Worm (Caenorhabditis elegans): ENCODE results near the gene hrpk-2.

hrpk-2 gene

DNA sequence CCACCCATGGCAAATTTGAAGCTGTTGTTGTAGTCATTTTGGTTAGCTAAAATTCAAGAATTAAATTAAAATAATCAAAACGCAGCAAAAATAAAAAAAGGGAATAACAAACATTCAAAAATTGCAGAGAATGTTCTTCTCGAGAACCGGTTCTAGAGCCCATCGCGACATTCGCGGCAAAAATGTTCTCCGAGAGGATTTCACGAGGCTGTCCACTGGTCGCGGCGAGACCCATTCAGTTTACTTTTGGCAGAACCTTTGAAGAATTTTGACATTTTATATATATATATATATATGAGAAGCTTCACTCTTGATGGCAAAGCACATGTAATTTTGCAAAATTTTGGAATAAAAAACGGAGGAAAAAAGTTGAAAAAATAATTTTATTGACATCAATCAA, 42.6 kb downstream of the hrpk-2 start, which contains the start of gene F44B9.8 (continued):
- peak in 1 of 2 experiments; percentile 86 for TF ChIP-seq lsy-2 (tag; optimal IDR thresholded peaks at IDR 0.05)
- no peak for TF ChIP-seq snpc-4 (tag; optimal IDR thresholded peaks at IDR 0.05)
- TF ChIP-seq aly-2 (tag; optimal IDR thresholded peaks at IDR 0.05), result no peak
- TF ChIP-seq nhr-6 (tag; optimal IDR thresholded peaks at IDR 0.05), result peak; percentile 5
- no peak for TF ChIP-seq ces-1 (GFP tag; optimal IDR thresholded peaks at IDR 0.05)
- no peak for TF ChIP-seq fos-1 (tag; optimal IDR thresholded peaks at IDR 0.05)
- TF ChIP-seq F26F4.8 (GFP tag; conservative IDR thresholded peaks at IDR 0.05), result no peak
- no peak for TF ChIP-seq daf-12 (tag; optimal IDR thresholded peaks at IDR 0.05)
- TF ChIP-seq egl-43 (GFP tag; IDR thresholded peaks at IDR 0.05), result no peak
- TF ChIP-seq T26A8.4 (GFP tag; IDR thresholded peaks at IDR 0.05), result no peak
- no peak for TF ChIP-seq mdl-1 (tag; optimal IDR thresholded peaks at IDR 0.05)
- no peak for TF ChIP-seq ceh-82 (tag; optimal IDR thresholded peaks at IDR 0.05)
- TF ChIP-seq aha-1 (tag), result peak; percentile 93
- no peak for TF ChIP-seq Y105C5A.15 (GFP tag; IDR thresholded peaks at IDR 0.05)
- no peak for TF ChIP-seq ceh-44 (GFP tag; IDR thresholded peaks at IDR 0.05)
- TF ChIP-seq nhr-76 (tag; optimal IDR thresholded peaks at IDR 0.05), result no peak
- TF ChIP-seq mep-1 (tag; optimal IDR thresholded peaks at IDR 0.05), result peak; percentile 74
- TF ChIP-seq zfp-2 (tag; optimal IDR thresholded peaks at IDR 0.05), result no peak
- no peak for TF ChIP-seq zfp-3 (GFP tag; conservative IDR thresholded peaks at IDR 0.05)
- TF ChIP-seq ceh-62 (tag; optimal IDR thresholded peaks at IDR 0.05), result no peak

ce11 chrIII:8030963-8031362, 44.0 kb downstream of the hrpk-2 start, which contains the start of gene F44B9.9:
Gene F44B9.9 (minus strand): TSS chrIII:8031063.
- TF ChIP-seq daf-16 (GFP tag; optimal IDR thresholded peaks at IDR 0.05) (no peak), daf-16 (tag; optimal IDR thresholded peaks at IDR 0.05) (no peak), nhr-48 (tag; optimal IDR thresholded peaks at IDR 0.05) (no peak), saeg-2 (GFP tag; IDR thresholded peaks at IDR 0.05) (no peak), attf-4 (tag; optimal IDR thresholded peaks at IDR 0.05) (no peak), nhr-10 (tag; optimal IDR thresholded peaks at IDR 0.05) (no peak), T20F7.1 (GFP tag; optimal IDR thresholded peaks at IDR 0.05) (no peak), mes-2 (tag; optimal IDR thresholded peaks at IDR 0.05; ENCODE audit: poor library complexity, severe bottlenecking) (no peak), Y105C5A.15 (GFP tag; IDR thresholded peaks at IDR 0.05) (no peak), aly-2 (tag; optimal IDR thresholded peaks at IDR 0.05) (no peak), egl-27 (tag; optimal IDR thresholded peaks at IDR 0.05) (no peak), lin-29 (GFP tag; IDR thresholded peaks at IDR 0.05) (no peak), vab-7 (GFP tag; IDR thresholded peaks at IDR 0.05) (no peak), dmd-8 (GFP tag; IDR thresholded peaks at IDR 0.05) (no peak), dpl-1 (GFP tag; optimal IDR thresholded peaks at IDR 0.05) (no peak), ceh-28 (tag; optimal IDR thresholded peaks at IDR 0.05) (no peak), nhr-42 (GFP tag; IDR thresholded peaks at IDR 0.05) (no peak), daf-8 (GFP tag; IDR thresholded peaks at IDR 0.05) (no peak), mxl-2 (GFP tag; conservative IDR thresholded peaks at IDR 0.05) (no peak), lin-1 (GFP tag; IDR thresholded peaks at IDR 0.05) (no peak), fos-1 (tag; optimal IDR thresholded peaks at IDR 0.05) (no peak)

- no peak for TF ChIP-seq nhr-28 (tag; optimal IDR thresholded peaks at IDR 0.05)
- no peak for TF ChIP-seq madf-9 (GFP tag; conservative IDR thresholded peaks at IDR 0.05)
- TF ChIP-seq ceh-32 (tag; optimal IDR thresholded peaks at IDR 0.05; ENCODE audit: poor library complexity), result no peak
- TF ChIP-seq spr-1 (tag; optimal IDR thresholded peaks at IDR 0.05), result no peak
- TF ChIP-seq nhr-237 (tag; optimal IDR thresholded peaks at IDR 0.05), result no peak
- TF ChIP-seq nhr-77 (tag; optimal IDR thresholded peaks at IDR 0.05), result no peak
- TF ChIP-seq lir-3 (tag; optimal IDR thresholded peaks at IDR 0.05), result no peak
- TF ChIP-seq dve-1 (tag; optimal IDR thresholded peaks at IDR 0.05; ENCODE audit: insufficient read depth), result no peak
- TF ChIP-seq mep-1 (tag; optimal IDR thresholded peaks at IDR 0.05), result no peak
- no peak for TF ChIP-seq hlh-30 (tag; optimal IDR thresholded peaks at IDR 0.05; ENCODE audit: insufficient read depth)
- TF ChIP-seq zag-1 (tag; optimal IDR thresholded peaks at IDR 0.05), result no peak
- TF ChIP-seq nhr-48 (tag; optimal IDR thresholded peaks at IDR 0.05), result no peak
Observed at ce11 chrIII:8033534-8033933, 46.6 kb downstream of the hrpk-2 start, which contains the start of gene F44B9.10. Gene F44B9.10 (minus strand): TSS chrIII:8033634.
